Worm (Caenorhabditis elegans) whole organism, late embryonic: ENCODE results near the gene D1053.4.

ENCODE experiments used
- ceh-34 ChIP-seq: sonication (generic microtip); optimal IDR thresholded peaks from 2 replicates; lab custom pipeline; 2016; ENCODE audit warnings: mild to moderate bottlenecking, missing genetic modification characterization, missing compliant biosample characterization
- sox-4 ChIP-seq: sonication (generic microtip); optimal IDR thresholded peaks from 2 replicates; lab custom pipeline; 2017; ENCODE audit warnings: mild to moderate bottlenecking, missing genetic modification characterization, inconsistent platforms, missing compliant biosample characterization
- unc-55 ChIP-seq: sonication (generic microtip); optimal IDR thresholded peaks from 2 replicates; lab custom pipeline; 2017; ENCODE audit warnings: missing biosample characterization, missing genetic modification reagents, missing genetic modification characterization

DNA sequence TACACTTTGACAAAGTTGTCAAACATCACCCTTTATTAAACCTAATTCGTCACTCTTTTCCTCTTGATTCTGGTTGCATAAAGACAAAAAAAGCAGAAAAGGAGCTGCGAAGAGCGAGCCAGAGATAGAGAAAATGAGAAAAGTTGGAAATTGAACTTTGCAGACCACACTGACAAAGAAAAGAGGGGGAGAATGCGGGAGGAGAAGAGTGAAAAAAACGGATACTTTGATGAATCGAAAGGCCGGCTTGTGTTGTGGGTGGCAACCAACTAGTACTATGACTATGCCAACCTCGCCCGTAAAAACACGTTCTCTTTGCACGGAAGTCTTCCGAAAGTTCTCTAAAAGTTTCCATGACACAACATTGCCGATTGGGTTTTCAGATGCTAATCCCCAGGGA, 2.0 kb upstream of the D1053.4 start:
- TF ChIP-seq unc-55 (GFP tag; lab: Kevin White, UChicago) (no peak), ceh-34 (tag; lab: Kevin White, UChicago) (no peak), sox-4 (tag; lab: Kevin White, UChicago) (no peak)
